Fruit fly (Drosophila melanogaster): ENCODE measurements around the gene CG11710.

Gene CG11710

DNA sequence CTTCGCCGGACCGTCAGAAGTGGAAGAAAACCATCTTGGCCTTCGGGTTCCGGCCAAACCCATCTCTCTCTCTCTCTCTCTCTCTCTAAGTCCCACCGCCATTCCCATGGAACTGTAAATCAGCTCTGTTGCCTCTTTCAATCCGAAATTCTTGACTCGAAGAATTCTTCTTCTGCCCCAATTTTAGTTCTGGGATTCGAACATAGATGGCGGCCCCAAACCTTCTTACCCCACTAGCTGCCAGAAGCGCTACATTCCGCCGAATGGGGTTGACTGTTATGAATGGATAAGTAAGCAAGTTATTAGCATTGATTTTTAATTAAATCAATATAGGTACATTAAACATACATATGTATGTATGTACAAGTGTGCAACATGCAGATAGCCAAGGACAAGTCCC lies 43.6 kb downstream of the CG11710 start:
- TF ChIP-seq Sox14 (GFP tag; optimal IDR thresholded peaks at IDR 0.05) = no peak
- TF ChIP-seq Hr39 (GFP tag; optimal IDR thresholded peaks at IDR 0.05) = no peak
